Worm (Caenorhabditis elegans): ENCODE measurements around the gene C30F2.5.

ce11 chrX:16076470-16076869, 18.0 kb upstream of the C30F2.5 start, which contains the start of gene C30F2.4:
- TF ChIP-seq hlh-1 (tag; optimal IDR thresholded peaks at IDR 0.05), result no peak
- TF ChIP-seq nhr-12 (tag; optimal IDR thresholded peaks at IDR 0.05), result no peak
- TF ChIP-seq pha-4 (tag; optimal IDR thresholded peaks at IDR 0.05), result no peak
- no peak for TF ChIP-seq ces-1 (GFP tag; optimal IDR thresholded peaks at IDR 0.05)
- TF ChIP-seq sem-2 (GFP tag; optimal IDR thresholded peaks at IDR 0.05), result no peak
- TF ChIP-seq lsy-2 (tag; optimal IDR thresholded peaks at IDR 0.05), result no peak
- no peak for TF ChIP-seq snpc-4 (tag; optimal IDR thresholded peaks at IDR 0.05)
